Worm (Caenorhabditis elegans): ENCODE results near the gene acbp-5.
A peak's percentile ranks its signal among the peaks of the same experiment; 100 is the strongest.

Gene acbp-5

ce11 chrIII:13625650-13626430, 15.6 kb downstream of the acbp-5 start (continued):
- TF ChIP-seq T20F7.1 (GFP tag; optimal IDR thresholded peaks at IDR 0.05) (no peak), zfp-3 (GFP tag; conservative IDR thresholded peaks at IDR 0.05) (peak; percentile 68), nhr-76 (tag; optimal IDR thresholded peaks at IDR 0.05) (no peak), unc-62 (GFP tag; optimal IDR thresholded peaks at IDR 0.05 in 1 of 2) (peak in 1 of 2 experiments; percentile 91), unc-62 (tag; optimal IDR thresholded peaks at IDR 0.05) (no peak), madf-5 (GFP tag; IDR thresholded peaks at IDR 0.05) (no peak), dmd-8 (GFP tag; IDR thresholded peaks at IDR 0.05) (no peak), aha-1 (tag) (peak; percentile 31), set-16 (GFP tag; IDR thresholded peaks at IDR 0.05) (peak; percentile 40), F44E2.7 (GFP tag; IDR thresholded peaks at IDR 0.05) (no peak), mep-1 (tag; optimal IDR thresholded peaks at IDR 0.05) (no peak), lin-39 (tag; optimal IDR thresholded peaks at IDR 0.05) (no peak), ama-1 (optimal IDR thresholded peaks at IDR 0.05) (peak; percentile 25), lin-38 (GFP tag; IDR thresholded peaks at IDR 0.05) (0 out of 2 replicates have a peak, but pooled peaks have one; percentile 4), rbr-2 (tag; optimal IDR thresholded peaks at IDR 0.05) (no peak), ceh-28 (tag; optimal IDR thresholded peaks at IDR 0.05) (peak; percentile 31), hif-1 (tag; optimal IDR thresholded peaks at IDR 0.05) (peak in 1 of 2 experiments; percentile 22), mxl-3 (GFP tag; optimal IDR thresholded peaks at IDR 0.05) (no peak), zag-1 (tag; optimal IDR thresholded peaks at IDR 0.05) (no peak)

- peak; percentile 75 for TF ChIP-seq ama-1 (optimal IDR thresholded peaks at IDR 0.05)
- no peak for TF ChIP-seq ces-1 (GFP tag; optimal IDR thresholded peaks at IDR 0.05)
- no peak for TF ChIP-seq fkh-10 (GFP tag; optimal IDR thresholded peaks at IDR 0.05)
- no peak for TF ChIP-seq aha-1 (tag)
- TF ChIP-seq egl-43 (GFP tag; IDR thresholded peaks at IDR 0.05), result 0 out of 2 replicates have a peak, but pooled peaks have one; percentile 53
- TF ChIP-seq rbr-2 (tag; optimal IDR thresholded peaks at IDR 0.05), result no peak
- no peak for TF ChIP-seq ztf-11 (tag; optimal IDR thresholded peaks at IDR 0.05)
- peak in 1 of 2 experiments; percentile 17 for TF ChIP-seq lsy-2 (tag; optimal IDR thresholded peaks at IDR 0.05)
- TF ChIP-seq dve-1 (tag; optimal IDR thresholded peaks at IDR 0.05; ENCODE audit: insufficient read depth), result peak; percentile 9
- no peak for TF ChIP-seq daf-19 (GFP tag; conservative IDR thresholded peaks at IDR 0.05)
- TF ChIP-seq php-3 (GFP tag; IDR thresholded peaks at IDR 0.05), result 0 out of 2 replicates have a peak, but pooled peaks have one; percentile 9
- TF ChIP-seq lin-38 (GFP tag; IDR thresholded peaks at IDR 0.05), result peak; percentile 51
- TF ChIP-seq ceh-20 (GFP tag; IDR thresholded peaks at IDR 0.05), result 0 out of 2 replicates have a peak, but pooled peaks have one; percentile 22
- TF ChIP-seq Y105C5A.15 (GFP tag; IDR thresholded peaks at IDR 0.05), result no peak
- no peak for TF ChIP-seq lim-7 (GFP tag; IDR thresholded peaks at IDR 0.05)
- no peak for TF ChIP-seq ceh-28 (tag; optimal IDR thresholded peaks at IDR 0.05)
- TF ChIP-seq tag-97 (GFP tag; IDR thresholded peaks at IDR 0.05), result no peak
Observed at ce11 chrIII:13624226-13624625, 17.3 kb downstream of the acbp-5 start, which contains the start of gene taf-9. Gene taf-9, plus strand, starts transcription at chrIII:13624276.

- TF ChIP-seq ceh-62 (tag; optimal IDR thresholded peaks at IDR 0.05) (no peak), hif-1 (tag; optimal IDR thresholded peaks at IDR 0.05) (no peak), aha-1 (tag) (peak; percentile 41), mes-2 (tag; optimal IDR thresholded peaks at IDR 0.05; ENCODE audit: poor library complexity, severe bottlenecking) (no peak), ceh-44 (GFP tag; IDR thresholded peaks at IDR 0.05) (no peak), F26F4.8 (GFP tag; conservative IDR thresholded peaks at IDR 0.05) (no peak)
Observed at ce11 chrIII:13623014-13623413, 18.5 kb downstream of the acbp-5 start, which contains the start of gene mlc-5. Gene mlc-5, plus strand, starts transcription at chrIII:13623314.

- TF ChIP-seq zip-11 (GFP tag; IDR thresholded peaks at IDR 0.05) (no peak), ctbp-1 (GFP tag; IDR thresholded peaks at IDR 0.05) (no peak), zag-1 (tag; optimal IDR thresholded peaks at IDR 0.05) (no peak), dmd-9 (GFP tag; IDR thresholded peaks at IDR 0.05) (peak; percentile 53; the same call in 1 of the 2 replicates), nhr-41 (GFP tag; IDR thresholded peaks at IDR 0.05) (no peak), hif-1 (tag; optimal IDR thresholded peaks at IDR 0.05) (peak in 1 of 2 experiments; percentile 12), ama-1 (optimal IDR thresholded peaks at IDR 0.05) (peak; percentile 9), hlh-11 (tag; optimal IDR thresholded peaks at IDR 0.05) (peak; percentile 13), dve-1 (tag; optimal IDR thresholded peaks at IDR 0.05; ENCODE audit: insufficient read depth) (peak; percentile 51), ceh-62 (tag; optimal IDR thresholded peaks at IDR 0.05) (no peak), R02D3.7 (tag; optimal IDR thresholded peaks at IDR 0.05) (no peak), snpc-1.2 (GFP tag; IDR thresholded peaks at IDR 0.05) (no peak), dpl-1 (GFP tag; optimal IDR thresholded peaks at IDR 0.05) (peak; percentile 75), mdl-1 (tag; optimal IDR thresholded peaks at IDR 0.05) (no peak), ztf-7 (tag; optimal IDR thresholded peaks at IDR 0.05) (no peak), lsy-2 (tag; optimal IDR thresholded peaks at IDR 0.05) (peak in 1 of 2 experiments; percentile 61), mep-1 (tag; optimal IDR thresholded peaks at IDR 0.05) (peak; percentile 46)
Observed at ce11 chrIII:13622268-13622667, 19.2 kb downstream of the acbp-5 start, which contains the start of gene hip-1. Gene hip-1, minus strand, starts transcription at chrIII:13622492.
